Worm (Caenorhabditis elegans): ENCODE measurements around the gene R160.14.

DNA sequence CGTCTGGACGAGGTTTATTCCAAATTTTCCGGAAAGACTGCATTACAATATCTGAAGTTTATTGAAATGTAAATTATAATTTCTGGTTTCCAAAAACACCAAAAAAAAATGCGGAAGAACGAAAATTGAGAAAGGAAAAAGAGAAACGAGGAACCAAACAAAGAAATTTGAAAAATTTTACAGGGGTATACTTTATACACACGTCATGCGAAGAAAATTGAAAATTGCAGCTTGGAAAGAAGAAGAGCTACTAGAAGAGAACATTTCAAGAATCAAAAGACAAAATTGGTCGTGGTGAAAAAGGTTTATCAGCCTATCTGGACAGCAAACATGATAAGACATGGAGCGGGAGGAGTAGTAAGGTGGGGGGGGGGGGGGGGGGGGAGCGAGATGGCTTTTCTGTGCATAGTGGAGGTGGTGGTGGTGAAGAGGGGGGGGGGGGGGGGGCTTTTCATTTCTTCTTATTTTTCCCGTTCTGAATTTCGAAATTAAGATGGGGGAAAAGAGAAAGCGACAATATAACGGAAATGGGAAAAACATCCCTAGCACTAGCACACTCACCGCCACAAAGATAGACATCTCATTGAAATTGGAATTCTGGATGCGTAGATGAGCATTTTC is 11.5 kb upstream of the R160.14 start, which contains the start of gene lst-2:
- TF ChIP-seq unc-62 (GFP tag; optimal IDR thresholded peaks at IDR 0.05) (no peak), nhr-237 (tag; optimal IDR thresholded peaks at IDR 0.05) (no peak), pha-4 (tag; optimal IDR thresholded peaks at IDR 0.05) (no peak), elt-3 (tag; optimal IDR thresholded peaks at IDR 0.05) (no peak), unc-39 (tag; optimal IDR thresholded peaks at IDR 0.05) (no peak), nhr-12 (tag; optimal IDR thresholded peaks at IDR 0.05) (no peak), snpc-4 (tag; optimal IDR thresholded peaks at IDR 0.05) (no peak), mep-1 (tag; optimal IDR thresholded peaks at IDR 0.05) (no peak)

Measured in whole organism, mixed stage, embryonic.